Worm (Caenorhabditis elegans): Measurements from ENCODE around the gene T07D3.9.

ce11 chrII:922778-923177, 22.1 kb upstream of the T07D3.9 start:
- TF ChIP-seq sox-4 (tag; optimal IDR thresholded peaks at IDR 0.05): no peak
- TF ChIP-seq tbx-2 (tag; optimal IDR thresholded peaks at IDR 0.05): no peak
- no peak for TF ChIP-seq ama-1 (optimal IDR thresholded peaks at IDR 0.05)
- no peak for TF ChIP-seq pha-4 (tag; optimal IDR thresholded peaks at IDR 0.05)
- TF ChIP-seq pat-9 (tag; optimal IDR thresholded peaks at IDR 0.05): no peak
- no peak for TF ChIP-seq ceh-31 (tag; optimal IDR thresholded peaks at IDR 0.05)
- no peak for TF ChIP-seq lim-6 (tag; optimal IDR thresholded peaks at IDR 0.05)
- no peak for TF ChIP-seq zip-5 (tag; optimal IDR thresholded peaks at IDR 0.05)
- TF ChIP-seq ceh-30 (tag; optimal IDR thresholded peaks at IDR 0.05): no peak

Measured in whole organism, late embryonic.